Fruit fly (Drosophila melanogaster): ENCODE measurements around the gene CG31808.

Gene CG31808

dm6 chr2L:16703753-16704152 is 12.2 kb downstream of the CG31808 start (continued):
- TF ChIP-seq Sox15 (GFP tag; optimal IDR thresholded peaks at IDR 0.05): peak; percentile 25
- TF ChIP-seq Met (GFP tag; optimal IDR thresholded peaks at IDR 0.05): no peak
- TF ChIP-seq Sox102F (GFP tag; optimal IDR thresholded peaks at IDR 0.05): peak; percentile 37
- peak; percentile 37 for TF ChIP-seq lz (GFP tag; optimal IDR thresholded peaks at IDR 0.05)
- TF ChIP-seq pdm3 (GFP tag; optimal IDR thresholded peaks at IDR 0.05): peak; percentile 63
- TF ChIP-seq Lpt (GFP tag; optimal IDR thresholded peaks at IDR 0.05): no peak
- no peak for TF ChIP-seq CG6808 (GFP tag; optimal IDR thresholded peaks at IDR 0.05)
- no peak for TF ChIP-seq CG6276 (GFP tag; optimal IDR thresholded peaks at IDR 0.05)
- peak; percentile 62 for TF ChIP-seq Hr4 (GFP tag; optimal IDR thresholded peaks at IDR 0.05)
- peak; percentile 43 for TF ChIP-seq Ets21C (GFP tag; optimal IDR thresholded peaks at IDR 0.05)
- TF ChIP-seq CG8319 (GFP tag; optimal IDR thresholded peaks at IDR 0.05): no peak
- no peak for TF ChIP-seq CG4318 (GFP tag; optimal IDR thresholded peaks at IDR 0.05)
- peak; percentile 52 for TF ChIP-seq CG10631 (GFP tag; optimal IDR thresholded peaks at IDR 0.05)
- peak in 1 of 2 experiments; percentile 6 for TF ChIP-seq salr (GFP tag; optimal IDR thresholded peaks at IDR 0.05)
- TF ChIP-seq Eip75B (GFP tag; optimal IDR thresholded peaks at IDR 0.05): peak; percentile 51
- TF ChIP-seq eg (GFP tag; IDR thresholded peaks at IDR 0.05): no peak
- no peak for TF ChIP-seq CG34406 (GFP tag; optimal IDR thresholded peaks at IDR 0.05)
- peak; percentile 86 for TF ChIP-seq Eip78C (GFP tag)
- TF ChIP-seq CG7368 (GFP tag; optimal IDR thresholded peaks at IDR 0.05): no peak
- no peak for TF ChIP-seq spab (GFP tag; optimal IDR thresholded peaks at IDR 0.05)
- TF ChIP-seq CG1621 (tag; optimal IDR thresholded peaks at IDR 0.05): no peak
- TF ChIP-seq fd85E (GFP tag; optimal IDR thresholded peaks at IDR 0.05): no peak

dm6 chr2L:16703008-16703510 is 12.9 kb downstream of the CG31808 start:
- TF ChIP-seq fkh (GFP tag; optimal IDR thresholded peaks at IDR 0.05) (peak; percentile 42), Eip78C (GFP tag) (peak; percentile 44), net (GFP tag; optimal IDR thresholded peaks at IDR 0.05) (no peak)

dm6 chr2L:16690619-16690908 is 25.4 kb downstream of the CG31808 start:
- TF ChIP-seq Met (GFP tag; optimal IDR thresholded peaks at IDR 0.05) (no peak), Eip93F (GFP tag; optimal IDR thresholded peaks at IDR 0.05) (peak; percentile 14), fkh (GFP tag; optimal IDR thresholded peaks at IDR 0.05) (peak; percentile 22)

- no peak for TF ChIP-seq CG10669 (GFP tag; optimal IDR thresholded peaks at IDR 0.05)
- peak; percentile 58 for TF ChIP-seq acj6 (GFP tag; optimal IDR thresholded peaks at IDR 0.05)
- no peak for TF ChIP-seq CG11902 (GFP tag; optimal IDR thresholded peaks at IDR 0.05)
- peak; percentile 25; the same call in 1 of the 3 replicates for TF ChIP-seq CG6163 (GFP tag; IDR thresholded peaks at IDR 0.05)
- TF ChIP-seq CG8319 (GFP tag; optimal IDR thresholded peaks at IDR 0.05): no peak
- no peak for TF ChIP-seq CG6854 (GFP tag; optimal IDR thresholded peaks at IDR 0.05)
- TF ChIP-seq lz (GFP tag; optimal IDR thresholded peaks at IDR 0.05): peak; percentile 61
- peak; percentile 22 for TF ChIP-seq Lpt (GFP tag; optimal IDR thresholded peaks at IDR 0.05)
- peak; percentile 73 for TF ChIP-seq CG32006 (GFP tag; optimal IDR thresholded peaks at IDR 0.05)
- peak; percentile 59 for TF ChIP-seq CG9139 (GFP tag; optimal IDR thresholded peaks at IDR 0.05)
- no peak for TF ChIP-seq Blimp-1 (GFP tag; optimal IDR thresholded peaks at IDR 0.05)
- peak; percentile 2 for TF ChIP-seq CG6808 (GFP tag; optimal IDR thresholded peaks at IDR 0.05)
- TF ChIP-seq CG11762 (GFP tag; optimal IDR thresholded peaks at IDR 0.05; ENCODE audit: insufficient read depth): no peak
- TF ChIP-seq Eip93F (GFP tag; optimal IDR thresholded peaks at IDR 0.05): no peak
- no peak for TF ChIP-seq fd85E (GFP tag; optimal IDR thresholded peaks at IDR 0.05)
- peak; percentile 71 for TF ChIP-seq Smox (GFP tag; optimal IDR thresholded peaks at IDR 0.05)
- TF ChIP-seq CG6792 (GFP tag; optimal IDR thresholded peaks at IDR 0.05): peak; percentile 20
- peak; percentile 20 for TF ChIP-seq CG6276 (GFP tag; optimal IDR thresholded peaks at IDR 0.05)
- peak; percentile 63 for TF ChIP-seq CG3919 (GFP tag; optimal IDR thresholded peaks at IDR 0.05)
- no peak for TF ChIP-seq CG1621 (tag; optimal IDR thresholded peaks at IDR 0.05)
- peak; percentile 11 for TF ChIP-seq Eip75B (GFP tag; optimal IDR thresholded peaks at IDR 0.05)
- TF ChIP-seq Sox102F (GFP tag; optimal IDR thresholded peaks at IDR 0.05): peak; percentile 72
- TF ChIP-seq ss (GFP tag; optimal IDR thresholded peaks at IDR 0.05): peak; percentile 39 to 42
- TF ChIP-seq CG34406 (GFP tag; optimal IDR thresholded peaks at IDR 0.05): peak; percentile 53
- peak; percentile 49 for TF ChIP-seq cyc (GFP tag; optimal IDR thresholded peaks at IDR 0.05)
- peak; percentile 54 for TF ChIP-seq pdm3 (GFP tag; optimal IDR thresholded peaks at IDR 0.05)
- peak; percentile 64 for TF ChIP-seq OdsH (GFP tag; optimal IDR thresholded peaks at IDR 0.05)
- peak; percentile 52 for TF ChIP-seq CG8632 (GFP tag; optimal IDR thresholded peaks at IDR 0.05)
- peak; percentile 42 for TF ChIP-seq fd59A (GFP tag; optimal IDR thresholded peaks at IDR 0.05)
- TF ChIP-seq Met (GFP tag; optimal IDR thresholded peaks at IDR 0.05): peak; percentile 44
Measured at dm6 chr2L:16689800-16690618, 26.0 kb downstream of the CG31808 start.
